Fruit fly (Drosophila melanogaster): Measurements from ENCODE around the gene Ref1.

DNA sequence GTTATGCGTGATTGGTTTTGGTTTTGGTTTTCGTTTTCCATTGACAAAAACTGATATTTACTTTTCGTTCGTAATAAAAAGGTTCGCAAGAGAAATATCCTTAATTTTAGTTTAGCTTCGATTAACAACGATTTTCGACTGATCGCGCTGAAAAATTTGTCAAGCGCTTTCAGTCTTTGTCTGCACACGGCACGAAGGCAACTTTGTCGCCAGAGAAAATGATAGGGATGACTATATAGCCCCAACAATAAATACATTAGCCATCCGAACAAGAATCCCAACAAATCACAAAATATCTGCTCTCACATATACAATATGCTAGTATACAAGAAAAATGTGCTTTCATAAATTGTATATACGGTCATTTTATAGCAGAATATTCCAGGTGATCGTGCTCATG lies 37.4 kb upstream of the Ref1 start, which contains the start of gene Mlp84B:
- TF ChIP-seq CG14860 (GFP tag; IDR thresholded peaks at IDR 0.05; ENCODE audit: partially characterized antibody), result no peak
- TF ChIP-seq dpn (GFP tag; optimal IDR thresholded peaks at IDR 0.05), result no peak
- TF ChIP-seq Fer1 (GFP tag; optimal IDR thresholded peaks at IDR 0.05), result no peak
- no peak for TF ChIP-seq mirr (GFP tag; optimal IDR thresholded peaks at IDR 0.05)
- TF ChIP-seq twi (tag; optimal IDR thresholded peaks at IDR 0.05), result no peak
- no peak for TF ChIP-seq unc-4 (GFP tag; IDR thresholded peaks at IDR 0.05; ENCODE audit: partially characterized antibody)
- no peak for TF ChIP-seq pita (GFP tag; optimal IDR thresholded peaks at IDR 0.05)
- TF ChIP-seq croc (GFP tag; conservative IDR thresholded peaks at IDR 0.05), result no peak
- no peak for TF ChIP-seq HLH4C (GFP tag; IDR thresholded peaks at IDR 0.05; ENCODE audit: partially characterized antibody)
- TF ChIP-seq D19A (tag; optimal IDR thresholded peaks at IDR 0.05), result no peak

All from whole organism, embryonic.